Worm (Caenorhabditis elegans): ENCODE results near the gene lgc-12.

lgc-12 gene

ce11 chrIII:7530830-7531229 lies 31.1 kb upstream of the lgc-12 start:
- no peak for TF ChIP-seq ceh-44 (GFP tag; IDR thresholded peaks at IDR 0.05)
- TF ChIP-seq lim-7 (GFP tag; IDR thresholded peaks at IDR 0.05): no peak
- TF ChIP-seq unc-62 (GFP tag; optimal IDR thresholded peaks at IDR 0.05 in 1 of 2): peak in 1 of 2 experiments; percentile 97
- no peak for TF ChIP-seq unc-62 (tag; optimal IDR thresholded peaks at IDR 0.05)

ce11 chrIII:7531385-7531784 lies 30.6 kb upstream of the lgc-12 start:
- no peak for TF ChIP-seq ces-1 (GFP tag; optimal IDR thresholded peaks at IDR 0.05)
- TF ChIP-seq nhr-77 (tag; optimal IDR thresholded peaks at IDR 0.05): no peak
- TF ChIP-seq ceh-82 (tag; optimal IDR thresholded peaks at IDR 0.05): no peak
- no peak for TF ChIP-seq madf-5 (GFP tag; IDR thresholded peaks at IDR 0.05)
- peak; percentile 14 for TF ChIP-seq aha-1 (tag)
- no peak for TF ChIP-seq lin-38 (GFP tag; IDR thresholded peaks at IDR 0.05)
- TF ChIP-seq daf-8 (GFP tag; IDR thresholded peaks at IDR 0.05): no peak
- no peak for TF ChIP-seq tra-1 (GFP tag; IDR thresholded peaks at IDR 0.05)
- TF ChIP-seq nhr-28 (tag; optimal IDR thresholded peaks at IDR 0.05): no peak
- peak in 1 of 2 experiments; percentile 88 for TF ChIP-seq unc-62 (GFP tag; optimal IDR thresholded peaks at IDR 0.05 in 1 of 2)
- TF ChIP-seq unc-62 (tag; optimal IDR thresholded peaks at IDR 0.05): no peak

ce11 chrIII:7533012-7533411 lies 29.0 kb upstream of the lgc-12 start:
- TF ChIP-seq mdt-29 (GFP tag; IDR thresholded peaks at IDR 0.05) (no peak), fos-1 (tag; optimal IDR thresholded peaks at IDR 0.05) (no peak), ceh-28 (tag; optimal IDR thresholded peaks at IDR 0.05) (peak; percentile 14), unc-62 (GFP tag; optimal IDR thresholded peaks at IDR 0.05 in 1 of 2) (peak in 1 of 2 experiments; percentile 66), unc-62 (tag; optimal IDR thresholded peaks at IDR 0.05) (no peak), F37D6.2 (tag; optimal IDR thresholded peaks at IDR 0.05) (no peak)

- no peak for TF ChIP-seq mdl-1 (tag; optimal IDR thresholded peaks at IDR 0.05)
- peak in 1 of 2 experiments; percentile 76 for TF ChIP-seq lsy-2 (tag; optimal IDR thresholded peaks at IDR 0.05)
- peak; percentile 10 for TF ChIP-seq mep-1 (tag; optimal IDR thresholded peaks at IDR 0.05)
- TF ChIP-seq dmd-9 (GFP tag; IDR thresholded peaks at IDR 0.05): no peak
- peak; percentile 56 for TF ChIP-seq duxl-1 (tag; optimal IDR thresholded peaks at IDR 0.05; ENCODE audit: poor library complexity)
- no peak for TF ChIP-seq dmd-6 (GFP tag; IDR thresholded peaks at IDR 0.05)
- peak; percentile 30 for TF ChIP-seq aha-1 (tag)
- TF ChIP-seq tra-1 (GFP tag; IDR thresholded peaks at IDR 0.05): peak; percentile 60; the same call in 1 of the 2 replicates
- TF ChIP-seq ceh-20 (GFP tag; IDR thresholded peaks at IDR 0.05): peak; percentile 51; the same call in 1 of the 2 replicates
- TF ChIP-seq unc-62 (GFP tag; optimal IDR thresholded peaks at IDR 0.05 in 1 of 2): peak in 1 of 2 experiments; percentile 100
- no peak for TF ChIP-seq unc-62 (tag; optimal IDR thresholded peaks at IDR 0.05)
- peak; percentile 11 for TF ChIP-seq mxl-3 (GFP tag; optimal IDR thresholded peaks at IDR 0.05)
Observed at ce11 chrIII:7534648-7535047, 27.3 kb upstream of the lgc-12 start.

- TF ChIP-seq daf-12 (tag; optimal IDR thresholded peaks at IDR 0.05) (no peak), madf-9 (GFP tag; conservative IDR thresholded peaks at IDR 0.05) (no peak), nhr-77 (tag; optimal IDR thresholded peaks at IDR 0.05) (no peak), tra-1 (GFP tag; IDR thresholded peaks at IDR 0.05) (no peak), ZK337.2 (GFP tag; IDR thresholded peaks at IDR 0.05) (no peak), F26F4.8 (GFP tag; conservative IDR thresholded peaks at IDR 0.05) (no peak), ama-1 (optimal IDR thresholded peaks at IDR 0.05) (no peak), F44E2.7 (GFP tag; IDR thresholded peaks at IDR 0.05) (no peak), arid-1 (GFP tag; conservative IDR thresholded peaks at IDR 0.05) (no peak), nhr-41 (GFP tag; IDR thresholded peaks at IDR 0.05) (no peak), dpl-1 (GFP tag; optimal IDR thresholded peaks at IDR 0.05) (no peak), cey-2 (tag; optimal IDR thresholded peaks at IDR 0.05; ENCODE audit: borderline replicate concordance, insufficient read depth) (no peak), lin-1 (GFP tag; IDR thresholded peaks at IDR 0.05) (no peak), D1046.2 (GFP tag; IDR thresholded peaks at IDR 0.05) (no peak), mxl-2 (GFP tag; conservative IDR thresholded peaks at IDR 0.05) (no peak), nhr-102 (tag; optimal IDR thresholded peaks at IDR 0.05) (no peak), daf-19 (GFP tag; conservative IDR thresholded peaks at IDR 0.05) (no peak)
Observed at ce11 chrIII:7535347-7535746, 26.6 kb upstream of the lgc-12 start.

Measured in whole organism, L4 larva.